Fruit fly (Drosophila melanogaster) whole organism, embryonic: Measurements from ENCODE around the gene CG10866.
A peak's percentile ranks its signal among the peaks of the same experiment; 100 is the strongest.

Experiments used
- Aef1 ChIP-seq: fragments of 200-800 bp; sonication (Bioruptor generic); IDR thresholded peaks from 3 replicates; pipeline ENCODE4 v1.3.6; 2022; ENCODE audit warnings: missing biosample characterization, missing genetic modification characterization
- CG10654 ChIP-seq: fragments of 200-800 bp; sonication (Bioruptor generic); optimal IDR thresholded peaks from 2 replicates; lab custom pipeline; 2016; ENCODE audit warnings: missing biosample characterization, missing genetic modification characterization
- CG11456 ChIP-seq: fragments of 200-800 bp; sonication (Bioruptor generic); IDR thresholded peaks from 3 replicates; pipeline ENCODE4 v1.3.6; 2022; ENCODE audit warnings: missing biosample characterization, missing genetic modification characterization
- CG12299 ChIP-seq: fragments of 200-800 bp; sonication (Bioruptor generic); optimal IDR thresholded peaks from 2 replicates; lab custom pipeline; 2018; ENCODE audit warnings: missing biosample characterization, mild to moderate bottlenecking, missing genetic modification characterization
- CG1233 ChIP-seq: fragments of 200-800 bp; sonication (Bioruptor generic); optimal IDR thresholded peaks from 4 replicates; lab custom pipeline; 2018; ENCODE audit warnings: missing biosample characterization, mild to moderate bottlenecking, missing genetic modification characterization
- CG13287 ChIP-seq: fragments of 200-800 bp; sonication (Bioruptor generic); IDR thresholded peaks from 2 replicates; pipeline ENCODE4 v1.3.6; 2022; ENCODE audit warnings: missing biosample characterization, missing genetic modification characterization; ENCODE audit not compliant: partially characterized antibody
- CG13894 ChIP-seq: fragments of 200-800 bp; sonication (Bioruptor generic); optimal IDR thresholded peaks from 3 replicates; lab custom pipeline; 2018; ENCODE audit warnings: missing biosample characterization, mild to moderate bottlenecking, missing genetic modification characterization, moderate library complexity
- CG14050 ChIP-seq: fragments of 200-800 bp; sonication (Bioruptor generic); IDR thresholded peaks from 3 replicates; pipeline ENCODE4 v1.3.6; 2022; ENCODE audit warnings: missing biosample characterization, missing genetic modification characterization
- CG15479 ChIP-seq: fragments of 200-800 bp; sonication (Bioruptor generic); optimal IDR thresholded peaks from 3 replicates; lab custom pipeline; 2019; ENCODE audit warnings: missing biosample characterization, mild to moderate bottlenecking, missing genetic modification characterization, moderate library complexity
- CG17568 ChIP-seq: fragments of 200-800 bp; sonication (Bioruptor generic); optimal IDR thresholded peaks from 2 replicates; lab custom pipeline; 2018; ENCODE audit warnings: missing biosample characterization, mild to moderate bottlenecking, missing genetic modification characterization, moderate library complexity
- CG2202 ChIP-seq: fragments of 200-800 bp; sonication (Bioruptor generic); optimal IDR thresholded peaks from 2 replicates; lab custom pipeline; 2018; ENCODE audit warnings: missing biosample characterization, mild to moderate bottlenecking, missing genetic modification characterization
- CG2875 ChIP-seq: fragments of 200-800 bp; sonication (Bioruptor generic); optimal IDR thresholded peaks from 2 replicates; lab custom pipeline; 2017; ENCODE audit warnings: missing biosample characterization, mild to moderate bottlenecking, missing genetic modification characterization, missing genetic modification reagents
- CG30431 ChIP-seq: fragments of 200-800 bp; sonication (Bioruptor generic); optimal IDR thresholded peaks from 2 replicates; lab custom pipeline; 2017; ENCODE audit warnings: missing biosample characterization, missing genetic modification characterization
- CG3163 ChIP-seq: fragments of 200-800 bp; sonication (Bioruptor generic); optimal IDR thresholded peaks from 3 replicates; lab custom pipeline; 2016; ENCODE audit warnings: missing biosample characterization, missing genetic modification characterization
- CG34376 ChIP-seq: fragments of 200-800 bp; sonication (Bioruptor generic); optimal IDR thresholded peaks from 2 replicates; lab custom pipeline; 2018; ENCODE audit warnings: missing biosample characterization, mild to moderate bottlenecking, missing genetic modification characterization
- CG5245 ChIP-seq: fragments of 200-800 bp; sonication (Bioruptor generic); optimal IDR thresholded peaks from 3 replicates; lab custom pipeline; 2016; ENCODE audit warnings: missing biosample characterization, missing genetic modification characterization
- CG5953 ChIP-seq: fragments of 200-800 bp; sonication (Bioruptor generic); IDR thresholded peaks from 2 replicates; pipeline ENCODE4 v1.3.6; 2022; ENCODE audit warnings: missing biosample characterization, missing genetic modification characterization
- CG6689 ChIP-seq: fragments of 200-800 bp; sonication (Bioruptor generic); IDR thresholded peaks from 2 replicates; pipeline ENCODE4 v1.3.6; 2022; ENCODE audit warnings: missing biosample characterization, missing genetic modification characterization
- CG7963 ChIP-seq: fragments of 200-800 bp; sonication (Bioruptor generic); IDR thresholded peaks from 3 replicates; pipeline ENCODE4 v1.3.6; 2022; ENCODE audit warnings: missing biosample characterization, missing genetic modification characterization; ENCODE audit not compliant: partially characterized antibody
- Fer1 ChIP-seq: fragments of 200-800 bp; sonication (Bioruptor generic); optimal IDR thresholded peaks from 2 replicates; lab custom pipeline; 2017; ENCODE audit warnings: missing biosample characterization, mild to moderate bottlenecking, missing genetic modification characterization
- HLH54F ChIP-seq: fragments of 200-800 bp; sonication (Bioruptor generic); optimal IDR thresholded peaks from 3 replicates; lab custom pipeline; 2016; ENCODE audit warnings: missing biosample characterization, missing genetic modification characterization
- Hr3 ChIP-seq: fragments of 200-800 bp; sonication (Bioruptor generic); optimal IDR thresholded peaks from 3 replicates; lab custom pipeline; 2016; ENCODE audit warnings: missing biosample characterization, missing genetic modification characterization
- Kr ChIP-seq: fragments of 200-800 bp; sonication (Bioruptor generic); optimal IDR thresholded peaks from 2 replicates; lab custom pipeline; 2017; ENCODE audit warnings: missing biosample characterization, mild to moderate bottlenecking, missing genetic modification characterization
- Max ChIP-seq: fragments of 200-800 bp; sonication (Bioruptor generic); optimal IDR thresholded peaks from 2 replicates; lab custom pipeline; 2016; ENCODE audit warnings: missing biosample characterization, mild to moderate bottlenecking, missing genetic modification characterization
- Vsx1 ChIP-seq: fragments of 200-800 bp; sonication (Bioruptor generic); optimal IDR thresholded peaks from 2 replicates; lab custom pipeline; 2017; ENCODE audit warnings: missing biosample characterization, mild to moderate bottlenecking, missing genetic modification characterization, missing genetic modification reagents
- abd-A ChIP-seq: fragments of 200-800 bp; sonication (Bioruptor generic); optimal IDR thresholded peaks from 3 replicates; lab custom pipeline; 2019; ENCODE audit warnings: missing biosample characterization, mild to moderate bottlenecking, missing genetic modification characterization, moderate library complexity
- cad ChIP-seq: fragments of >200 bp; optimal IDR thresholded peaks from 2 replicates; lab custom pipeline; 2017; ENCODE audit warnings: missing biosample characterization, missing genetic modification characterization
- chinmo ChIP-seq: fragments of 200-800 bp; sonication (Bioruptor generic); IDR thresholded peaks from 4 replicates; pipeline ENCODE4 v1.3.6; 2022; ENCODE audit warnings: missing biosample characterization, missing genetic modification characterization; ENCODE audit not compliant: partially characterized antibody
- chm ChIP-seq: fragments of 200-800 bp; sonication (Bioruptor generic); IDR thresholded peaks from 2 replicates; pipeline ENCODE4 v1.3.6; 2022; ENCODE audit warnings: missing biosample characterization, missing genetic modification characterization
- corto ChIP-seq: fragments of 200-800 bp; sonication (Bioruptor generic); optimal IDR thresholded peaks from 2 replicates; lab custom pipeline; 2016; ENCODE audit warnings: missing biosample characterization, mild to moderate bottlenecking, missing genetic modification characterization, moderate library complexity
- crol ChIP-seq: fragments of 200-800 bp; sonication (Bioruptor generic); IDR thresholded peaks from 2 replicates; pipeline ENCODE4 v1.3.6; 2022; ENCODE audit warnings: missing biosample characterization, missing genetic modification characterization
- fd3F ChIP-seq: fragments of 200-800 bp; sonication (Bioruptor generic); optimal IDR thresholded peaks from 2 replicates; lab custom pipeline; 2018; ENCODE audit warnings: missing biosample characterization, mild to moderate bottlenecking, missing genetic modification characterization, moderate library complexity
- gce ChIP-seq: fragments of 200-800 bp; sonication (Bioruptor generic); IDR thresholded peaks from 3 replicates; pipeline ENCODE4 v1.3.6; 2022; ENCODE audit warnings: missing biosample characterization, missing genetic modification characterization
- gsb-n ChIP-seq: fragments of 200-800 bp; sonication (Bioruptor generic); optimal IDR thresholded peaks from 3 replicates; lab custom pipeline; 2018; ENCODE audit warnings: missing biosample characterization, mild to moderate bottlenecking, missing genetic modification characterization
- jigr1 ChIP-seq: fragments of 200-800 bp; sonication (Bioruptor generic); IDR thresholded peaks from 3 replicates; pipeline ENCODE4 v1.3.6; 2022; ENCODE audit warnings: missing biosample characterization, missing genetic modification characterization
- jing ChIP-seq: fragments of 200-800 bp; sonication (Bioruptor generic); optimal IDR thresholded peaks from 2 replicates; lab custom pipeline; 2018; ENCODE audit warnings: missing biosample characterization, mild to moderate bottlenecking, missing genetic modification characterization
- nerfin-1 ChIP-seq: fragments of 200-800 bp; sonication (Bioruptor generic); optimal IDR thresholded peaks from 3 replicates; lab custom pipeline; 2019; ENCODE audit warnings: missing biosample characterization, mild to moderate bottlenecking, missing genetic modification characterization, moderate library complexity
- odd ChIP-seq: fragments of 200-800 bp; sonication (Bioruptor generic); optimal IDR thresholded peaks from 2 replicates; lab custom pipeline; 2017; ENCODE audit warnings: missing biosample characterization, mild to moderate bottlenecking, missing genetic modification characterization
- p53 ChIP-seq: fragments of 200-800 bp; sonication (Bioruptor generic); optimal IDR thresholded peaks from 2 replicates; lab custom pipeline; 2016; ENCODE audit warnings: missing biosample characterization, missing genetic modification characterization
- psq ChIP-seq: fragments of 200-800 bp; sonication (Bioruptor generic); optimal IDR thresholded peaks from 2 replicates; lab custom pipeline; 2017; ENCODE audit warnings: missing biosample characterization, missing genetic modification characterization
- rib ChIP-seq: fragments of 200-800 bp; sonication (Bioruptor generic); IDR thresholded peaks from 2 replicates; pipeline ENCODE4 v1.3.6; 2022; ENCODE audit warnings: missing biosample characterization, missing genetic modification characterization
- row ChIP-seq: fragments of 200-800 bp; sonication (Bioruptor generic); IDR thresholded peaks from 3 replicates; pipeline ENCODE4 v1.3.6; 2022; ENCODE audit warnings: missing biosample characterization, missing genetic modification characterization
- sens ChIP-seq: fragments of 200-800 bp; sonication (Bioruptor generic); peaks from one replicate; lab custom pipeline; 2016; ENCODE audit warnings: missing biosample characterization, missing genetic modification characterization
- seq ChIP-seq: fragments of 200-800 bp; sonication (Bioruptor generic); IDR thresholded peaks from 2 replicates; pipeline ENCODE4 v1.3.6; 2022; ENCODE audit warnings: missing biosample characterization, missing genetic modification characterization
- sug ChIP-seq: fragments of 200-800 bp; optimal IDR thresholded peaks from 2 replicates; lab custom pipeline; 2019; ENCODE audit warnings: missing biosample characterization, mild to moderate bottlenecking, missing genetic modification characterization, moderate library complexity
- tin ChIP-seq: fragments of 200-800 bp; sonication (Bioruptor generic); optimal IDR thresholded peaks from 3 replicates; lab custom pipeline; 2016; ENCODE audit warnings: missing biosample characterization, missing genetic modification characterization
- tll ChIP-seq, 2 experiments: fragments of 200-800 bp in 1 of 2; fragments of >200 bp in 1 of 2; sonication (Bioruptor generic) in 1 of 2; optimal IDR thresholded peaks; 2 replicates each; lab custom pipeline; 2017 to 2019; ENCODE audit warnings: missing biosample characterization in 2 of 2, missing genetic modification characterization in 2 of 2, mild to moderate bottlenecking in 1 of 2, moderate library complexity in 1 of 2
- toy ChIP-seq: fragments of 200-800 bp; sonication (Bioruptor generic); IDR thresholded peaks from 2 replicates; pipeline ENCODE4 v1.3.6; 2022; ENCODE audit warnings: missing biosample characterization, missing genetic modification characterization
- vvl ChIP-seq: fragments of 200-800 bp; sonication (Bioruptor generic); IDR thresholded peaks from 2 replicates; pipeline ENCODE4 v1.3.6; 2022; ENCODE audit warnings: missing biosample characterization, missing genetic modification characterization
- zen2 ChIP-seq: fragments of 200-800 bp; sonication (Bioruptor generic); IDR thresholded peaks from 3 replicates; pipeline ENCODE4 v1.3.6; 2022; ENCODE audit warnings: missing biosample characterization, missing genetic modification characterization; ENCODE audit not compliant: partially characterized antibody

CG10866 gene

DNA sequence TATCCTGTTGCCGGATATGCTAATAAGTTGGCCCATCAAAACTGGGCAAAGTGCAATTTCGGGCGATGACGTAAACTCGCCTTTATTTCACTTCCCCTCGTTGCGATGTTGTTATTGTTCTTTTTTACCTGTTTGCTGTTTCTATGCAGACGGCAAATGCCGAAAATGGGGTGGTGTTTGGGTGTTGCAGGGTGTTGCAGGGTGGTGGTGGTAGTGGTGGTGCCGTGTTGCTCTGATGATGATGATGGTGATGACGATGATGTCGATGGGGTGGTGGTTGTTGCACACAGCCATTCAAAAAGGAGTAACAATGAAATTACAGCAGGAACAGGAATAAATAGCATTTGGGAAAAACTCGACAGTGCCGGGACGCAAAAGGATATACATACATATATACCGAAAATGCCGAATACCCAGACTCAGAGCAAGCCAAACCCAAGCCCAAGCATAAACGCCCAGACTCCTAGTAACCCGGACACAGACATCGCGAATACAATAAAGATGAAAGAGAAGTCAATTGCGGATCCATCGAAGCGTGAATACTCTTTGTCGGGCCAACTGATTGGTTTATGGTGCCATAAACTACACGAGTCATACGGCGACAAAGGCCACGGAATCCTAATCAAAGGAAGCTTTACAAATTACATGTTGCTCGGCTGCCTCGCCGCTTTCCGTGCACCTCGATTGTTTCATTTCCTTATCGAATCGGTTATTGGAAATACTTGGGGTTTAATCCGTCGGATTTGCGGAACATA lies 41.1 kb upstream of the CG10866 start (continued):
- no peak for TF ChIP-seq seq (GFP tag; lab: Robert Waterston, UW)
- TF ChIP-seq odd (GFP tag; lab: Kevin White, UChicago), result no peak
- TF ChIP-seq psq, result no peak
- TF ChIP-seq CG1233 (GFP tag; lab: Kevin White, UChicago), result no peak
- peak; percentile 45 for TF ChIP-seq CG13894
- TF ChIP-seq gsb-n (tag; lab: Kevin White, UChicago), result peak; percentile 3
- no peak for TF ChIP-seq CG12299 (tag; lab: Kevin White, UChicago)
- no peak for TF ChIP-seq CG5953 (GFP tag; lab: Robert Waterston, UW)
- TF ChIP-seq tin (GFP tag; lab: Kevin White, UChicago), result no peak
- no peak for TF ChIP-seq sug (tag; lab: Kevin White, UChicago)
- peak; percentile 36 for TF ChIP-seq Kr (GFP tag; lab: Kevin White, UChicago)
- TF ChIP-seq nerfin-1 (tag; lab: Kevin White, UChicago), result peak; percentile 67
- TF ChIP-seq jigr1 (GFP tag; lab: Robert Waterston, UW), result no peak
- no peak for TF ChIP-seq sens (GFP tag; lab: Kevin White, UChicago)
- TF ChIP-seq CG15479 (GFP tag; lab: Kevin White, UChicago), result peak; percentile 41
- no peak for TF ChIP-seq corto (GFP tag; lab: Kevin White, UChicago)
- TF ChIP-seq tll (GFP tag; optimal IDR thresholded peaks at IDR 0.05; lab: Kevin White, UChicago), result no peak
- no peak for TF ChIP-seq CG2875 (GFP tag; lab: Kevin White, UChicago)
- no peak for TF ChIP-seq CG30431 (GFP tag; lab: Kevin White, UChicago)
- TF ChIP-seq fd3F (GFP tag; lab: Kevin White, UChicago), result no peak
- peak; percentile 66 for TF ChIP-seq crol (GFP tag; lab: Robert Waterston, UW)
- TF ChIP-seq cad (GFP tag; lab: Kevin White, UChicago), result peak; percentile 57
- TF ChIP-seq Max (GFP tag; lab: Kevin White, UChicago), result no peak
- no peak for TF ChIP-seq CG3163
- no peak for TF ChIP-seq zen2 (GFP tag; lab: Robert Waterston, UW)
- TF ChIP-seq CG17568, result no peak
- TF ChIP-seq row (GFP tag; lab: Robert Waterston, UW), result no peak
- no peak for TF ChIP-seq vvl (GFP tag; lab: Robert Waterston, UW)
- TF ChIP-seq abd-A (tag; lab: Kevin White, UChicago), result peak; percentile 48
- no peak for TF ChIP-seq CG2202 (tag; lab: Kevin White, UChicago)
- no peak for TF ChIP-seq p53
- TF ChIP-seq toy (GFP tag; lab: Robert Waterston, UW), result no peak
- TF ChIP-seq HLH54F (GFP tag; lab: Kevin White, UChicago), result no peak
- no peak for TF ChIP-seq Aef1 (GFP tag; lab: Robert Waterston, UW)
- no peak for TF ChIP-seq rib
- TF ChIP-seq chinmo, result no peak
- TF ChIP-seq CG10654 (GFP tag; lab: Kevin White, UChicago), result no peak
- no peak for TF ChIP-seq CG7963 (GFP tag; lab: Robert Waterston, UW)
- no peak for TF ChIP-seq Hr3 (GFP tag; lab: Kevin White, UChicago)
- TF ChIP-seq CG6689 (GFP tag; lab: Robert Waterston, UW), result no peak
- no peak for TF ChIP-seq CG11456
- peak; percentile 15; the same call in 1 of the 2 replicates for TF ChIP-seq chm (GFP tag; lab: Robert Waterston, UW)
- TF ChIP-seq CG14050, result no peak
- TF ChIP-seq Vsx1, result no peak
- TF ChIP-seq CG5245, result no peak
- TF ChIP-seq Fer1, result no peak
- no peak for TF ChIP-seq CG34376 (GFP tag; lab: Kevin White, UChicago)
- TF ChIP-seq CG13287, result no peak
- no peak for TF ChIP-seq gce (GFP tag; lab: Robert Waterston, UW)
- no peak for TF ChIP-seq jing (GFP tag; lab: Kevin White, UChicago)
